Worm (Caenorhabditis elegans) whole organism, L3 larva: ENCODE data around the gene sssh-1.

Experiments
- lsy-12 ChIP-seq: sonication (generic microtip); optimal IDR thresholded peaks from 2 replicates; lab custom pipeline; 2016; ENCODE audit warnings: mild to moderate bottlenecking, missing genetic modification characterization, missing compliant biosample characterization
- snpc-4 ChIP-seq: fragments of 150-350 bp; optimal IDR thresholded peaks from 2 replicates; lab custom pipeline; 2014; ENCODE audit warnings: missing biosample characterization, missing genetic modification characterization
- tbx-2 ChIP-seq: sonication (generic microtip); optimal IDR thresholded peaks from 2 replicates; lab custom pipeline; 2016; ENCODE audit warnings: mild to moderate bottlenecking, missing genetic modification characterization, missing compliant biosample characterization

DNA sequence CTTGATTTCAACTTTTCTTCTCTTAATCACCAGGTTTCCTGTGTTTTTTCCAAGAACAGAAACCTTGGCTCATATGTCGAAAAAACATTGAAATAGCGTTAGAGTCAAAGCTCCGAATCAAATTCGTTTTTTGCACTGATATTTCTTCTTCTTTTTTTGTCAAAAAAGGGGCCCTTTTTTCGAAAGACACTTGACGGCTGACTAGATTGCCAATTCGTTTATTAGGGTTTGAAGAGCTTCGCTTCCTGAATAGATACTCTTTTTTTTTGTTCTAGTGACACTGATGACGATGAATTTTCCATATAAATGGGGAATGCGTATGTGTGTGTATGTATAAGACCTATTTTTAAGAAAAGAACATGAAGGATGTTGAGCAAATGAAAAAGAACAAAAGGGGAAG is 41.0 kb downstream of the sssh-1 start:
- TF ChIP-seq snpc-4 (tag; lab: Kevin White, UChicago) (no peak), tbx-2 (tag; lab: Kevin White, UChicago) (no peak), lsy-12 (tag; lab: Kevin White, UChicago) (no peak)
